Worm (Caenorhabditis elegans) whole organism, L4 larva: Measurements from ENCODE around the gene cyp-14A2.
A peak's percentile ranks its signal among the peaks of the same experiment; 100 is the strongest.

ENCODE experiments used
- F10B5.3 ChIP-seq: sonication (generic microtip); optimal IDR thresholded peaks from 2 replicates; lab custom pipeline; 2016; ENCODE audit warnings: mild to moderate bottlenecking, missing genetic modification characterization, missing compliant biosample characterization
- F37D6.2 ChIP-seq: sonication (generic microtip); optimal IDR thresholded peaks from 2 replicates; lab custom pipeline; 2016; ENCODE audit warnings: mild to moderate bottlenecking, missing genetic modification characterization, missing compliant biosample characterization
- F44E2.7 ChIP-seq: fragments of 200-800 bp; sonication (Bioruptor generic); IDR thresholded peaks from 2 replicates; pipeline ENCODE4 v2.1.2; 2022; ENCODE audit warnings: missing genetic modification characterization, missing compliant biosample characterization
- aha-1 ChIP-seq: fragments of 150-350 bp; peaks from one replicate; lab custom pipeline; 2014; ENCODE audit warnings: missing biosample characterization, missing genetic modification characterization
- aly-2 ChIP-seq: sonication (generic microtip); optimal IDR thresholded peaks from 2 replicates; lab custom pipeline; 2018; ENCODE audit warnings: missing biosample characterization, missing genetic modification characterization
- ama-1 ChIP-seq: fragments of 150-350 bp; optimal IDR thresholded peaks from 2 replicates; lab custom pipeline; 2014; ENCODE audit warnings: inconsistent platforms, mixed read lengths
- arid-1 ChIP-seq: fragments of 200-800 bp; sonication (Bioruptor generic); conservative IDR thresholded peaks from 2 replicates; pipeline ENCODE4 v1.3.6; 2022; ENCODE audit warnings: missing genetic modification reagents, missing genetic modification characterization, missing compliant biosample characterization
- daf-16 ChIP-seq, 3 experiments: sonication (generic microtip); optimal IDR thresholded peaks; 2 replicates each; lab custom pipeline; 2016 to 2017; ENCODE audit warnings: missing genetic modification characterization in 3 of 3, missing genetic modification reagents in 3 of 3, mild to moderate bottlenecking in 2 of 3, missing compliant biosample characterization in 2 of 3, missing biosample characterization in 1 of 3, moderate library complexity in 1 of 3
- dmd-6 ChIP-seq: fragments of 200-800 bp; sonication (Bioruptor generic); IDR thresholded peaks from 2 replicates; pipeline ENCODE4 v1.3.6; 2022; ENCODE audit warnings: missing genetic modification reagents, missing genetic modification characterization, missing compliant biosample characterization
- dmd-9 ChIP-seq: fragments of 200-800 bp; sonication (Bioruptor generic); IDR thresholded peaks from 2 replicates; pipeline ENCODE4 v1.3.6; 2022; ENCODE audit warnings: missing genetic modification reagents, missing genetic modification characterization, missing compliant biosample characterization
- dve-1 ChIP-seq: sonication (generic microtip); optimal IDR thresholded peaks from 2 replicates; lab custom pipeline; 2017; ENCODE audit warnings: antibody characterized with exemption, mild to moderate bottlenecking, missing genetic modification characterization, missing compliant biosample characterization; ENCODE audit not compliant: insufficient read depth
- egl-43 ChIP-seq: fragments of 200-800 bp; sonication (Bioruptor generic); IDR thresholded peaks from 2 replicates; pipeline ENCODE4 v1.3.6; 2022; ENCODE audit warnings: missing genetic modification reagents, missing genetic modification characterization, missing compliant biosample characterization
- gei-8 ChIP-seq: fragments of 200-800 bp; sonication (Bioruptor generic); optimal IDR thresholded peaks from 2 replicates; lab custom pipeline; 2018; ENCODE audit warnings: mild to moderate bottlenecking, missing genetic modification characterization, missing compliant biosample characterization
- hif-1 ChIP-seq, 2 experiments: sonication (generic microtip); optimal IDR thresholded peaks; 2 replicates each; lab custom pipeline; 2016 to 2017; ENCODE audit warnings: missing compliant biosample characterization in 2 of 2, missing genetic modification characterization in 2 of 2, missing genetic modification reagents in 2 of 2, missing genotype in 2 of 2, mild to moderate bottlenecking in 1 of 2
- hlh-11 ChIP-seq: fragments of 200-800 bp; sonication (Bioruptor generic); optimal IDR thresholded peaks from 2 replicates; lab custom pipeline; 2018; ENCODE audit warnings: mild to moderate bottlenecking, missing genetic modification characterization, missing compliant biosample characterization
- hlh-30 ChIP-seq: sonication (generic microtip); optimal IDR thresholded peaks from 2 replicates; lab custom pipeline; 2017; ENCODE audit warnings: antibody characterized with exemption, mild to moderate bottlenecking, missing genetic modification characterization, missing compliant biosample characterization; ENCODE audit not compliant: insufficient read depth
- hmg-1.1 ChIP-seq: fragments of 200-800 bp; sonication (Bioruptor generic); IDR thresholded peaks from 2 replicates; pipeline ENCODE4 v1.3.6; 2022; ENCODE audit warnings: missing genetic modification reagents, missing genetic modification characterization, missing compliant biosample characterization
- jun-1 ChIP-seq: fragments of 150-350 bp; optimal IDR thresholded peaks from 2 replicates; lab custom pipeline; 2014; ENCODE audit warnings: missing biosample characterization, missing genetic modification reagents, missing genetic modification characterization
- lin-29 ChIP-seq: fragments of 200-800 bp; sonication (Bioruptor generic); IDR thresholded peaks from 2 replicates; pipeline ENCODE4 v1.3.6; 2022; ENCODE audit warnings: missing genetic modification reagents, missing genetic modification characterization, missing compliant biosample characterization
- lir-3 ChIP-seq: sonication (generic microtip); optimal IDR thresholded peaks from 2 replicates; lab custom pipeline; 2016; ENCODE audit warnings: mild to moderate bottlenecking, missing genetic modification characterization, missing compliant biosample characterization
- madf-5 ChIP-seq, 2 experiments: fragments of 200-800 bp; sonication (Bioruptor generic); IDR thresholded peaks; 2 replicates each; pipeline ENCODE4 v1.3.6; 2022; ENCODE audit warnings: missing compliant biosample characterization in 2 of 2, missing genetic modification characterization in 2 of 2
- mdl-1 ChIP-seq, 2 experiments: fragments of 150-350 bp in 1 of 2; sonication (generic microtip) in 1 of 2; optimal IDR thresholded peaks; 2 replicates each; lab custom pipeline; 2014 to 2017; ENCODE audit warnings: missing biosample characterization in 2 of 2, missing genetic modification characterization in 2 of 2
- mdt-29 ChIP-seq: fragments of 200-800 bp; sonication (Bioruptor generic); IDR thresholded peaks from 2 replicates; pipeline ENCODE4 v1.3.6; 2022; ENCODE audit warnings: missing genetic modification reagents, missing genetic modification characterization, missing compliant biosample characterization
- mep-1 ChIP-seq: fragments of 150-350 bp; sonication (generic microtip); optimal IDR thresholded peaks from 3 replicates; lab custom pipeline; 2014; ENCODE audit warnings: missing biosample characterization, missing genetic modification characterization
- mxl-3 ChIP-seq: fragments of 200-800 bp; sonication (Bioruptor generic); optimal IDR thresholded peaks from 2 replicates; lab custom pipeline; 2018; ENCODE audit warnings: mild to moderate bottlenecking, missing genetic modification characterization, missing compliant biosample characterization
- nhr-10 ChIP-seq: fragments of 150-350 bp; optimal IDR thresholded peaks from 2 replicates; lab custom pipeline; 2014; ENCODE audit warnings: missing biosample characterization, missing genetic modification characterization
- nhr-11 ChIP-seq: fragments of 150-350 bp; optimal IDR thresholded peaks from 2 replicates; lab custom pipeline; 2014; ENCODE audit warnings: missing biosample characterization, missing genetic modification characterization
- nhr-237 ChIP-seq: sonication (generic microtip); optimal IDR thresholded peaks from 2 replicates; lab custom pipeline; 2017; ENCODE audit warnings: missing biosample characterization, missing genetic modification characterization
- nhr-28 ChIP-seq: fragments of 150-350 bp; optimal IDR thresholded peaks from 2 replicates; lab custom pipeline; 2014; ENCODE audit warnings: missing biosample characterization, missing genetic modification characterization
- nhr-6 ChIP-seq: fragments of 150-350 bp; optimal IDR thresholded peaks from 2 replicates; lab custom pipeline; 2014; ENCODE audit warnings: missing biosample characterization, missing genetic modification characterization
- nhr-76 ChIP-seq: fragments of 150-350 bp; optimal IDR thresholded peaks from 2 replicates; lab custom pipeline; 2014; ENCODE audit warnings: missing biosample characterization, missing genetic modification characterization
- nhr-77 ChIP-seq: fragments of 150-350 bp; optimal IDR thresholded peaks from 2 replicates; lab custom pipeline; 2014; ENCODE audit warnings: missing biosample characterization, missing genetic modification characterization
- php-3 ChIP-seq: fragments of 200-800 bp; sonication (Bioruptor generic); IDR thresholded peaks from 2 replicates; pipeline ENCODE4 v1.3.6; 2022; ENCODE audit warnings: missing genetic modification reagents, missing genetic modification characterization, missing compliant biosample characterization
- pqm-1 ChIP-seq: sonication (generic microtip); optimal IDR thresholded peaks from 2 replicates; lab custom pipeline; 2017; ENCODE audit warnings: missing biosample characterization, missing genetic modification characterization
- saeg-2 ChIP-seq: fragments of 200-800 bp; sonication (Bioruptor generic); IDR thresholded peaks from 2 replicates; pipeline ENCODE4 v1.3.6; 2022; ENCODE audit warnings: missing genetic modification reagents, missing genetic modification characterization, missing compliant biosample characterization
- tra-1 ChIP-seq: fragments of 200-800 bp; sonication (Bioruptor generic); IDR thresholded peaks from 2 replicates; pipeline ENCODE4 v1.3.6; 2022; ENCODE audit warnings: missing genetic modification reagents, missing genetic modification characterization, missing compliant biosample characterization
- unc-62 ChIP-seq, 3 experiments: fragments of 150-350 bp in 1 of 3; sonication (generic microtip); optimal IDR thresholded peaks in 2 of 3; peaks in 1 of 3; 1 replicate in 1 of 3; 2 replicates in 2 of 3; lab custom pipeline; 2014 to 2017; ENCODE audit warnings: missing biosample characterization in 3 of 3, missing genetic modification characterization in 3 of 3, missing genetic modification reagents in 3 of 3, missing genotype in 1 of 3
- ztf-7 ChIP-seq: fragments of 150-350 bp; optimal IDR thresholded peaks from 2 replicates; lab custom pipeline; 2014; ENCODE audit warnings: missing biosample characterization, missing genetic modification characterization

Gene cyp-14A2

ce11 chrX:13250163-13250562, 19.3 kb downstream of the cyp-14A2 start (continued):
- no peak for TF ChIP-seq F37D6.2
- TF ChIP-seq mdt-29 (GFP tag; lab: Robert Waterston, UW), result no peak
- TF ChIP-seq php-3 (GFP tag; lab: Robert Waterston, UW), result 0 out of 2 replicates have a peak, but pooled peaks have one; percentile 44
- peak; percentile 34; the same call in 1 of the 2 replicates for TF ChIP-seq hmg-1.1
- TF ChIP-seq nhr-76 (tag; lab: Kevin White, UChicago), result no peak
- no peak for TF ChIP-seq nhr-11 (tag; lab: Kevin White, UChicago)
- peak; percentile 86 for TF ChIP-seq nhr-10 (tag; lab: Kevin White, UChicago)
- no peak for TF ChIP-seq lir-3
- TF ChIP-seq dve-1 (tag; lab: Kevin White, UChicago), result peak; percentile 92
- TF ChIP-seq jun-1 (tag; lab: Kevin White, UChicago), result no peak
- TF ChIP-seq nhr-6 (tag; lab: Kevin White, UChicago), result peak; percentile 6
- peak in 1 of 2 experiments; percentile 41 for TF ChIP-seq hif-1 (tag; optimal IDR thresholded peaks at IDR 0.05; lab: Kevin White, UChicago)
- peak in 1 of 2 experiments; percentile 33 for TF ChIP-seq unc-62 (GFP tag; optimal IDR thresholded peaks at IDR 0.05 in 1 of 2; lab: Kevin White, UChicago)
- TF ChIP-seq unc-62 (tag; optimal IDR thresholded peaks at IDR 0.05; lab: Kevin White, UChicago), result no peak
- TF ChIP-seq pqm-1, result peak; percentile 66
- TF ChIP-seq tra-1 (GFP tag; lab: Robert Waterston, UW), result peak; percentile 65; the same call in 1 of the 2 replicates
- TF ChIP-seq arid-1 (GFP tag; lab: Robert Waterston, UW), result 0 out of 2 replicates have a peak, but pooled peaks have one; percentile 29
- no peak for TF ChIP-seq egl-43 (GFP tag; lab: Robert Waterston, UW)

- TF ChIP-seq dmd-9 (GFP tag; lab: Robert Waterston, UW), result no peak
- peak; percentile 23 for TF ChIP-seq aha-1 (tag; lab: Kevin White, UChicago)
- peak; percentile 15 for TF ChIP-seq mxl-3 (GFP tag; lab: Kevin White, UChicago)
- TF ChIP-seq mdl-1 (tag; optimal IDR thresholded peaks at IDR 0.05; lab: Kevin White, UChicago), result no peak
- peak in 1 of 2 experiments; percentile 97 for TF ChIP-seq unc-62 (GFP tag; optimal IDR thresholded peaks at IDR 0.05 in 1 of 2; lab: Kevin White, UChicago)
- TF ChIP-seq unc-62 (tag; optimal IDR thresholded peaks at IDR 0.05; lab: Kevin White, UChicago), result no peak
- TF ChIP-seq, all 104 proteins: peak for 3
Observed at ce11 chrX:13249102-13249501, 20.4 kb downstream of the cyp-14A2 start.

- peak; percentile 11 for TF ChIP-seq aha-1 (tag; lab: Kevin White, UChicago)
- TF ChIP-seq lir-3, result no peak
Observed at ce11 chrX:13248265-13248664, 21.2 kb downstream of the cyp-14A2 start, which contains the start of gene K08H2.7. Gene K08H2.7 (minus strand): TSS chrX:13248437.

ce11 chrX:13247614-13248013, 21.9 kb downstream of the cyp-14A2 start:
- no peak for TF ChIP-seq ama-1 (lab: Kevin White, UChicago)
- no peak for TF ChIP-seq lir-3
- no peak for TF ChIP-seq gei-8 (GFP tag; lab: Kevin White, UChicago)
- no peak for TF ChIP-seq madf-5 (GFP tag; IDR thresholded peaks at IDR 0.05; lab: Robert Waterston, UW)
- no peak for TF ChIP-seq saeg-2 (GFP tag; lab: Robert Waterston, UW)
- no peak for TF ChIP-seq aha-1 (tag; lab: Kevin White, UChicago)
- TF ChIP-seq nhr-28, result peak; percentile 52
- TF ChIP-seq F10B5.3 (tag; lab: Kevin White, UChicago), result no peak
- no peak for TF ChIP-seq nhr-237 (tag; lab: Kevin White, UChicago)
- TF ChIP-seq lin-29 (GFP tag; lab: Robert Waterston, UW), result no peak
- TF ChIP-seq jun-1 (tag; lab: Kevin White, UChicago), result no peak
- TF ChIP-seq arid-1 (GFP tag; lab: Robert Waterston, UW), result no peak
- no peak for TF ChIP-seq mxl-3 (GFP tag; lab: Kevin White, UChicago)
- peak; percentile 74 for TF ChIP-seq dmd-6 (GFP tag; lab: Robert Waterston, UW)
- no peak for TF ChIP-seq aly-2 (tag; lab: Kevin White, UChicago)
- no peak for TF ChIP-seq daf-16 (GFP tag; optimal IDR thresholded peaks at IDR 0.05; lab: Kevin White, UChicago)
- TF ChIP-seq daf-16 (tag; optimal IDR thresholded peaks at IDR 0.05; lab: Kevin White, UChicago), result peak; percentile 74
- TF ChIP-seq dve-1 (tag; lab: Kevin White, UChicago), result peak; percentile 61
- TF ChIP-seq mep-1 (tag; lab: Kevin White, UChicago), result no peak
- TF ChIP-seq F44E2.7, result no peak
- TF ChIP-seq hlh-11 (tag; lab: Kevin White, UChicago), result peak; percentile 54
- TF ChIP-seq ztf-7 (tag; lab: Kevin White, UChicago), result no peak
- TF ChIP-seq nhr-77 (tag; lab: Kevin White, UChicago), result peak; percentile 1
- peak; percentile 39 for TF ChIP-seq hlh-30 (tag; lab: Kevin White, UChicago)
- TF ChIP-seq, all 104 proteins: peak for 7
